Worm (Caenorhabditis elegans) whole organism, late embryonic: ENCODE data around the gene bgnt-1.2.

ENCODE experiments used
- ama-1 ChIP-seq: fragments of 150-350 bp; optimal IDR thresholded peaks from 2 replicates; lab custom pipeline; 2014
- ceh-18 ChIP-seq: sonication (generic microtip); optimal IDR thresholded peaks from 2 replicates; lab custom pipeline; 2016; ENCODE audit warnings: missing genetic modification characterization, missing compliant biosample characterization
- nhr-11 ChIP-seq: fragments of 150-350 bp; optimal IDR thresholded peaks from 2 replicates; lab custom pipeline; 2014; ENCODE audit warnings: missing biosample characterization, missing genetic modification characterization
- pax-1 ChIP-seq: fragments of 150-350 bp; optimal IDR thresholded peaks from 2 replicates; lab custom pipeline; 2014; ENCODE audit warnings: missing biosample characterization, missing genetic modification characterization
- pha-4 ChIP-seq: fragments of 150-350 bp; optimal IDR thresholded peaks from 2 replicates; lab custom pipeline; 2018; ENCODE audit warnings: missing biosample characterization, missing genetic modification reagents, missing genetic modification characterization
- tbx-2 ChIP-seq: sonication (generic microtip); optimal IDR thresholded peaks from 2 replicates; lab custom pipeline; 2016; ENCODE audit warnings: missing genetic modification characterization, missing compliant biosample characterization
- unc-86 ChIP-seq: sonication (generic microtip); optimal IDR thresholded peaks from 2 replicates; lab custom pipeline; 2016; ENCODE audit warnings: missing genetic modification characterization, missing compliant biosample characterization

ce11 chrV:2126996-2127585 is 8.6 kb upstream of the bgnt-1.2 start, which contains the start of gene ldp-1:
- TF ChIP-seq unc-86 (no peak), ama-1 (lab: Kevin White, UChicago) (no peak), pha-4 (no peak), tbx-2 (tag; lab: Kevin White, UChicago) (peak; percentile 70), ceh-18 (tag; lab: Kevin White, UChicago) (no peak), nhr-11 (no peak), pax-1 (tag; lab: Kevin White, UChicago) (no peak)
